Fruit fly (Drosophila melanogaster): Measurements from ENCODE around the gene CG18754.

DNA sequence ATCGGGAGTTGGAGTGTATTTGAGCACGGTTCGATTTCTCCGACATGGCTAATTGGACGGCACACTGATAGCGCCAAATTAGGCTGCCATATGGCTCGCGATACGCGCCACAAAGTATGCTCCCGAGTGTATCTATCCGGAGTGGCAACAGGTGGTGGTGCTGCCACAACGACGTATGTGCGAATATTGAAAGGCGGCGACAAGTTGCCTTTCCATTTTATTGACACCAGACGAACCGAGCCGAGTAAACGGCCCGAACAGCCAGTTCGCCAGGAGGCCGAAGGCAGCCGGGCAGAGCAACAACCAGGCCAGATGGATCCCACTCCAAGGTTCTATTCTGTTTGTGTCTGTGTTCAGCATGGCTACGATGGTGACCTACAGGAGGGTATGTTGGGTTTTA lies 15.0 kb downstream of the CG18754 start, which contains the start of gene prt:
- TF ChIP-seq pad (GFP tag; optimal IDR thresholded peaks at IDR 0.05) (no peak), Hr96 (GFP tag; optimal IDR thresholded peaks at IDR 0.05) (no peak), CG11617 (GFP tag; optimal IDR thresholded peaks at IDR 0.05) (no peak)

Data from whole organism, adult.